Fruit fly (Drosophila melanogaster) whole organism, embryonic: Measurements from ENCODE around the gene FipoQ.

Source experiments
- Aef1 ChIP-seq: fragments of 200-800 bp; sonication (Bioruptor generic); IDR thresholded peaks from 3 replicates; pipeline ENCODE4 v1.3.6; 2022; ENCODE audit warnings: missing biosample characterization, missing genetic modification characterization
- Atf6 ChIP-seq: fragments of 200-800 bp; sonication (Bioruptor generic); IDR thresholded peaks from 2 replicates; pipeline ENCODE4 v1.3.6; 2022; ENCODE audit warnings: missing biosample characterization, missing genetic modification characterization
- B-H2 ChIP-seq: fragments of 200-800 bp; sonication (Bioruptor generic); optimal IDR thresholded peaks from 2 replicates; lab custom pipeline; 2018; ENCODE audit warnings: missing biosample characterization, mild to moderate bottlenecking, missing genetic modification characterization
- Blimp-1 ChIP-seq: fragments of 200-800 bp; sonication (Bioruptor generic); optimal IDR thresholded peaks from 3 replicates; lab custom pipeline; 2018; ENCODE audit warnings: missing biosample characterization, missing genetic modification characterization, mild to moderate bottlenecking, moderate library complexity, missing genetic modification reagents
- CG11504 ChIP-seq: fragments of 200-800 bp; sonication (Bioruptor generic); optimal IDR thresholded peaks from 3 replicates; lab custom pipeline; 2019; ENCODE audit warnings: missing biosample characterization, mild to moderate bottlenecking, missing genetic modification characterization, moderate library complexity
- CG13287 ChIP-seq: fragments of 200-800 bp; sonication (Bioruptor generic); IDR thresholded peaks from 2 replicates; pipeline ENCODE4 v1.3.6; 2022; ENCODE audit warnings: missing biosample characterization, missing genetic modification characterization; ENCODE audit not compliant: partially characterized antibody
- CG13624 ChIP-seq: fragments of 200-800 bp; sonication (Bioruptor generic); optimal IDR thresholded peaks from 2 replicates; lab custom pipeline; 2016; ENCODE audit warnings: missing biosample characterization, missing genetic modification characterization
- CG15514 ChIP-seq: fragments of 200-800 bp; sonication (Bioruptor generic); optimal IDR thresholded peaks from 3 replicates; lab custom pipeline; 2017; ENCODE audit warnings: missing biosample characterization, missing genetic modification characterization, mild to moderate bottlenecking, moderate library complexity, missing genetic modification reagents
- CG16815 ChIP-seq: fragments of 200-800 bp; sonication (Bioruptor generic); optimal IDR thresholded peaks from 3 replicates; lab custom pipeline; 2017; ENCODE audit warnings: missing biosample characterization, mild to moderate bottlenecking, missing genetic modification characterization
- CG17385 ChIP-seq: fragments of 200-800 bp; sonication (Bioruptor generic); optimal IDR thresholded peaks from 3 replicates; lab custom pipeline; 2018; ENCODE audit warnings: missing biosample characterization, mild to moderate bottlenecking, missing genetic modification characterization
- CG1832 ChIP-seq: fragments of 200-800 bp; sonication (Bioruptor generic); optimal IDR thresholded peaks from 2 replicates; lab custom pipeline; 2017; ENCODE audit warnings: missing biosample characterization, mild to moderate bottlenecking, missing genetic modification characterization, inconsistent platforms
- CG2875 ChIP-seq: fragments of 200-800 bp; sonication (Bioruptor generic); optimal IDR thresholded peaks from 2 replicates; lab custom pipeline; 2017; ENCODE audit warnings: missing biosample characterization, mild to moderate bottlenecking, missing genetic modification characterization, missing genetic modification reagents
- CG3163 ChIP-seq: fragments of 200-800 bp; sonication (Bioruptor generic); optimal IDR thresholded peaks from 3 replicates; lab custom pipeline; 2016; ENCODE audit warnings: missing biosample characterization, missing genetic modification characterization
- CG32767 ChIP-seq: fragments of 200-800 bp; sonication (Bioruptor generic); IDR thresholded peaks from 2 replicates; pipeline ENCODE4 v1.3.6; 2022; ENCODE audit warnings: missing biosample characterization, missing genetic modification characterization
- CG34422 ChIP-seq: fragments of 200-800 bp; sonication (Bioruptor generic); IDR thresholded peaks from 3 replicates; pipeline ENCODE4 v1.3.6; 2022; ENCODE audit warnings: missing biosample characterization, missing genetic modification characterization
- CG4360 ChIP-seq: fragments of 200-800 bp; sonication (Bioruptor generic); IDR thresholded peaks from 2 replicates; pipeline ENCODE4 v1.3.6; 2022; ENCODE audit warnings: missing biosample characterization, missing genetic modification characterization
- CG8281 ChIP-seq: fragments of 200-800 bp; sonication (Bioruptor generic); optimal IDR thresholded peaks from 2 replicates; lab custom pipeline; 2018; ENCODE audit warnings: missing biosample characterization, mild to moderate bottlenecking, missing genetic modification characterization, moderate library complexity
- CG8924 ChIP-seq: fragments of 200-800 bp; optimal IDR thresholded peaks from 3 replicates; lab custom pipeline; 2019; ENCODE audit warnings: missing biosample characterization, mild to moderate bottlenecking, missing genetic modification characterization, moderate library complexity
- Dll ChIP-seq: fragments of 200-800 bp; sonication (Bioruptor generic); IDR thresholded peaks from 4 replicates; pipeline ENCODE4 v1.3.6; 2022; ENCODE audit warnings: missing biosample characterization, missing genetic modification characterization; ENCODE audit not compliant: partially characterized antibody
- Elba2 ChIP-seq: fragments of 200-800 bp; sonication (Bioruptor generic); optimal IDR thresholded peaks from 3 replicates; lab custom pipeline; 2016; ENCODE audit warnings: missing biosample characterization, missing genetic modification characterization
- HLHmδ ChIP-seq: fragments of 200-800 bp; sonication (Bioruptor generic); optimal IDR thresholded peaks from 2 replicates; lab custom pipeline; 2018; ENCODE audit warnings: missing biosample characterization, mild to moderate bottlenecking, missing genetic modification characterization, moderate library complexity
- MESR4 ChIP-seq: fragments of 200-800 bp; sonication (Bioruptor generic); optimal IDR thresholded peaks from 2 replicates; lab custom pipeline; 2018; ENCODE audit warnings: missing biosample characterization, mild to moderate bottlenecking, missing genetic modification characterization, moderate library complexity
- Optix ChIP-seq: fragments of 200-800 bp; sonication (Bioruptor generic); IDR thresholded peaks from 3 replicates; pipeline ENCODE4 v1.3.6; 2022; ENCODE audit warnings: missing biosample characterization, missing genetic modification characterization
- Sry-δ ChIP-seq: fragments of 200-800 bp; sonication (Bioruptor generic); optimal IDR thresholded peaks from 2 replicates; lab custom pipeline; 2016; ENCODE audit warnings: missing biosample characterization, missing genetic modification characterization
- Stat92E ChIP-seq, 3 experiments: fragments of >200 bp in 2 of 3; fragments of 200-800 bp in 1 of 3; sonication (Bioruptor generic) in 1 of 3; optimal IDR thresholded peaks; 2 replicates each; lab custom pipeline; 2017 to 2019; ENCODE audit warnings: missing biosample characterization in 3 of 3, missing genetic modification characterization in 3 of 3, mild to moderate bottlenecking in 1 of 3, moderate library complexity in 1 of 3
- Trl ChIP-seq, 3 experiments: fragments of >200 bp in 2 of 3; fragments of 200-800 bp in 1 of 3; sonication (Bioruptor generic) in 1 of 3; optimal IDR thresholded peaks; 2 replicates in 1 of 3; 3 replicates in 2 of 3; lab custom pipeline; 2016 to 2017; ENCODE audit warnings: missing biosample characterization in 1 of 3, missing genetic modification characterization in 1 of 3
- ac ChIP-seq: fragments of 200-800 bp; sonication (Bioruptor generic); optimal IDR thresholded peaks from 3 replicates; lab custom pipeline; 2017; ENCODE audit warnings: missing biosample characterization, mild to moderate bottlenecking, missing genetic modification characterization
- ara ChIP-seq: fragments of 200-800 bp; sonication (Bioruptor generic); IDR thresholded peaks from 2 replicates; pipeline ENCODE4 v1.3.6; 2022; ENCODE audit warnings: missing biosample characterization, missing genetic modification characterization
- bab2 ChIP-seq: fragments of 200-800 bp; sonication (Bioruptor generic); optimal IDR thresholded peaks from 2 replicates; lab custom pipeline; 2016; ENCODE audit warnings: missing biosample characterization, missing genetic modification characterization
- cg ChIP-seq: fragments of 200-800 bp; sonication (Bioruptor generic); optimal IDR thresholded peaks from 3 replicates; lab custom pipeline; 2019; ENCODE audit warnings: missing biosample characterization, mild to moderate bottlenecking, missing genetic modification characterization, moderate library complexity
- chinmo ChIP-seq: fragments of 200-800 bp; sonication (Bioruptor generic); IDR thresholded peaks from 4 replicates; pipeline ENCODE4 v1.3.6; 2022; ENCODE audit warnings: missing biosample characterization, missing genetic modification characterization; ENCODE audit not compliant: partially characterized antibody
- ci ChIP-seq: fragments of 200-800 bp; sonication (Bioruptor generic); IDR thresholded peaks from 3 replicates; pipeline ENCODE4 v1.3.6; 2022; ENCODE audit warnings: missing biosample characterization, missing genetic modification characterization
- esg ChIP-seq: fragments of 200-800 bp; sonication (Bioruptor generic); conservative IDR thresholded peaks from 2 replicates; pipeline ENCODE4 v1.3.6; 2022; ENCODE audit warnings: missing biosample characterization, missing genetic modification characterization
- eve ChIP-seq, 2 experiments: fragments of >200 bp; optimal IDR thresholded peaks; 2 replicates each; lab custom pipeline; 2017; ENCODE audit warnings: missing biosample characterization in 2 of 2, missing genetic modification characterization in 2 of 2
- gcm2 ChIP-seq: fragments of 200-800 bp; sonication (Bioruptor generic); optimal IDR thresholded peaks from 2 replicates; lab custom pipeline; 2016; ENCODE audit warnings: missing biosample characterization, missing genetic modification characterization
- hbn ChIP-seq: fragments of 200-800 bp; sonication (Bioruptor generic); IDR thresholded peaks from 2 replicates; pipeline ENCODE4 v1.3.6; 2022; ENCODE audit warnings: missing biosample characterization, missing genetic modification characterization; ENCODE audit not compliant: partially characterized antibody
- kni ChIP-seq: fragments of 200-800 bp; sonication (Bioruptor generic); optimal IDR thresholded peaks from 3 replicates; lab custom pipeline; 2017; ENCODE audit warnings: mild to moderate bottlenecking, missing biosample characterization, missing genetic modification reagents, missing genetic modification characterization
- nerfin-1 ChIP-seq: fragments of 200-800 bp; sonication (Bioruptor generic); optimal IDR thresholded peaks from 3 replicates; lab custom pipeline; 2019; ENCODE audit warnings: missing biosample characterization, mild to moderate bottlenecking, missing genetic modification characterization, moderate library complexity
- nom ChIP-seq: fragments of 200-800 bp; sonication (Bioruptor generic); optimal IDR thresholded peaks from 2 replicates; lab custom pipeline; 2017; ENCODE audit warnings: missing biosample characterization, missing genetic modification characterization, mild to moderate bottlenecking, moderate library complexity, missing genetic modification reagents
- oc ChIP-seq: fragments of 200-800 bp; sonication (Bioruptor generic); optimal IDR thresholded peaks from 2 replicates; lab custom pipeline; 2018; ENCODE audit warnings: missing biosample characterization, mild to moderate bottlenecking, missing genetic modification characterization, moderate library complexity
- onecut ChIP-seq: fragments of 200-800 bp; sonication (Bioruptor generic); IDR thresholded peaks from 2 replicates; pipeline ENCODE4 v1.3.6; 2022; ENCODE audit warnings: missing biosample characterization, missing genetic modification characterization
- peb ChIP-seq: fragments of 200-800 bp; sonication (Bioruptor generic); IDR thresholded peaks from 2 replicates; pipeline ENCODE4 v1.3.6; 2022; ENCODE audit warnings: missing biosample characterization, missing genetic modification characterization
- ranshi ChIP-seq: fragments of 200-800 bp; sonication (Bioruptor generic); IDR thresholded peaks from 2 replicates; pipeline ENCODE4 v1.3.6; 2022; ENCODE audit warnings: missing biosample characterization, missing genetic modification characterization
- sens ChIP-seq: fragments of 200-800 bp; sonication (Bioruptor generic); peaks from one replicate; lab custom pipeline; 2016; ENCODE audit warnings: missing biosample characterization, missing genetic modification characterization
- sqz ChIP-seq: fragments of 200-800 bp; sonication (Bioruptor generic); optimal IDR thresholded peaks from 3 replicates; lab custom pipeline; 2018; ENCODE audit warnings: missing biosample characterization, mild to moderate bottlenecking, missing genetic modification characterization
- trh ChIP-seq: fragments of 200-800 bp; sonication (Bioruptor generic); optimal IDR thresholded peaks from 2 replicates; lab custom pipeline; 2016; ENCODE audit warnings: missing biosample characterization, missing genetic modification characterization
- vnd ChIP-seq: fragments of 200-800 bp; sonication (Bioruptor generic); IDR thresholded peaks from 3 replicates; pipeline ENCODE4 v1.3.6; 2022; ENCODE audit warnings: missing biosample characterization, missing genetic modification characterization; ENCODE audit not compliant: partially characterized antibody
- vvl ChIP-seq: fragments of 200-800 bp; sonication (Bioruptor generic); IDR thresholded peaks from 2 replicates; pipeline ENCODE4 v1.3.6; 2022; ENCODE audit warnings: missing biosample characterization, missing genetic modification characterization

Gene FipoQ

DNA sequence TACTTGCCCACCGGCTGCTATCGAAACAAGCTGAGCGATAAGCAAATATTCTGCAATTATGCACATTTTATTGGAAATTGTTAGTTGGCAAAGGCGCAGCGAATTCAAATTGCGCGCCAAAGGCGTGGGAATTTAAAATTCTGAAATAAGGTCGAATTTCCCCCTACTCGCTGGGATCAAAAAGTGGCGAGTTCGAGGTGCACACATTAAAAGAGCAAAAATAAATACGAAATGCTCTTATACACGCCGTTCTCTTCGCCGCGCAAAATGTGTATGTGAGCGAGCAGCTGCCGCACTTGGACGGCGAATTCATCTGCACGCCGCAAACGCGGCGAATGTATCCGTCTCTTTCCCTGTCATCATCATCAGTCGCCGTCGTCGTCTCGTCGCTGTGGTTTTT lies 37.4 kb upstream of the FipoQ start (continued):
- TF ChIP-seq Blimp-1 (no peak), oc (tag; lab: Kevin White, UChicago) (no peak), hbn (GFP tag; lab: Robert Waterston, UW) (peak; percentile 33; the same call in 1 of the 2 replicates), Sry-δ (GFP tag; lab: Kevin White, UChicago) (peak; percentile 18), CG13287 (GFP tag; lab: Robert Waterston, UW) (peak; percentile 29), peb (no peak), Dll (GFP tag; lab: Robert Waterston, UW) (peak; percentile 38; the same call in 1 of the 4 replicates), HLHmδ (GFP tag; lab: Kevin White, UChicago) (peak; percentile 13), Stat92E (GFP tag; optimal IDR thresholded peaks at IDR 0.05; lab: Kevin White, UChicago) (peak in 1 of 3 experiments; percentile 33), onecut (GFP tag; lab: Robert Waterston, UW) (peak; percentile 3; the same call in 1 of the 2 replicates), nerfin-1 (tag; lab: Kevin White, UChicago) (no peak), ci (peak; percentile 42; the same call in 1 of the 3 replicates), B-H2 (GFP tag; lab: Kevin White, UChicago) (no peak), vnd (GFP tag; lab: Robert Waterston, UW) (no peak), CG13624 (GFP tag; lab: Kevin White, UChicago) (no peak), CG16815 (no peak), cg (peak; percentile 37), sens (GFP tag; lab: Kevin White, UChicago) (peak; percentile 35), MESR4 (GFP tag; lab: Kevin White, UChicago) (peak; percentile 1), Trl (optimal IDR thresholded peaks at IDR 0.05; lab: Kevin White, UChicago) (peak; percentile 64 to 77), Trl (GFP tag; optimal IDR thresholded peaks at IDR 0.05; lab: Kevin White, UChicago) (no peak), bab2 (GFP tag; lab: Kevin White, UChicago) (no peak)

DNA sequence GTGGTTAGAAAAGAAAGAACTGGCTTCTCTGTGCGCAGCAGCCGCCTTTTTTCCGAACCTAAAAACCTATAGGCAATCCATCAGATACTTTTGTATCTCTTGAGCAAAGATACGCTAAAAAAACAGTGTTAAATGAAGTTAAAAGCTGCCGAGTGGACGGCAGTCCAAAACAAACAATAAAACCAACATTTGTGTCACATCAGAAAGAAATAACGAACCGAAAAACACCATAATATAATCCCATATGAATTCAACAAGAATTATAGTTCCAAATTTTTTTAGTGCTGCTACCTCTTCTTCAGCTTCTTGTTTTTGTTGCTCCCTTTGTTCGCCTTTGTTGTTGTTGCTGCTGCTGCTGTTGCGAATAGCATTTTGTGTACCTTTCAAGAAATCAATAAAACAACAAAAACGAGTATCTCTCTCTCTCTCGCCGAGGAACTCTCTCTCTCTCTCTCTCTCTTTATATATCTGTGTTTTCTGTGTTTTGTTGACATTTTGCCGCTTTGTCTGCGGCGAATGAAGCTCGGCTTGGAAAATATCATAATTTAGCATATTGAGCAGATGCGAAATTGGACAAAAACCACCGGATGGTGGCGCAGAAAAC lies 36.7 kb upstream of the FipoQ start:
- TF ChIP-seq Atf6 (GFP tag; lab: Robert Waterston, UW) (no peak), sqz (GFP tag; lab: Kevin White, UChicago) (peak; percentile 2), ara (GFP tag; lab: Robert Waterston, UW) (no peak), vvl (GFP tag; lab: Robert Waterston, UW) (peak; percentile 11; the same call in 1 of the 2 replicates), eve (GFP tag; optimal IDR thresholded peaks at IDR 0.05; lab: Kevin White, UChicago) (peak in 1 of 2 experiments; percentile 81), CG11504 (peak; percentile 41), Optix (GFP tag; lab: Robert Waterston, UW) (no peak), gcm2 (GFP tag; lab: Kevin White, UChicago) (no peak), CG8281 (tag; lab: Kevin White, UChicago) (peak; percentile 68), CG34422 (0 out of 3 replicates have a peak, but pooled peaks have one; percentile 14), chinmo (GFP tag; lab: Robert Waterston, UW) (peak; percentile 79; the same call in 2 of the 4 replicates), kni (GFP tag; lab: Kevin White, UChicago) (no peak), esg (no peak), Aef1 (GFP tag; lab: Robert Waterston, UW) (peak; percentile 63), Elba2 (GFP tag; lab: Kevin White, UChicago) (peak; percentile 76), Trl (optimal IDR thresholded peaks at IDR 0.05; lab: Kevin White, UChicago) (peak; percentile 68 to 80), Trl (GFP tag; optimal IDR thresholded peaks at IDR 0.05; lab: Kevin White, UChicago) (no peak), CG2875 (GFP tag; lab: Kevin White, UChicago) (no peak), trh (GFP tag; lab: Kevin White, UChicago) (no peak), CG8924 (tag; lab: Kevin White, UChicago) (peak; percentile 44), ac (GFP tag; lab: Kevin White, UChicago) (no peak), CG15514 (GFP tag; lab: Kevin White, UChicago) (no peak), CG1832 (GFP tag; lab: Kevin White, UChicago) (peak; percentile 45), CG4360 (GFP tag; lab: Robert Waterston, UW) (peak; percentile 98), CG32767 (GFP tag; lab: Robert Waterston, UW) (peak; percentile 69; the same call in 1 of the 2 replicates), ranshi (no peak), nom (peak; percentile 5), CG3163 (GFP tag; lab: Kevin White, UChicago) (no peak), CG17385 (GFP tag; lab: Kevin White, UChicago) (peak; percentile 35)
